Fruit fly (Drosophila melanogaster): ENCODE results near the gene LeuRS.

LeuRS gene

DNA sequence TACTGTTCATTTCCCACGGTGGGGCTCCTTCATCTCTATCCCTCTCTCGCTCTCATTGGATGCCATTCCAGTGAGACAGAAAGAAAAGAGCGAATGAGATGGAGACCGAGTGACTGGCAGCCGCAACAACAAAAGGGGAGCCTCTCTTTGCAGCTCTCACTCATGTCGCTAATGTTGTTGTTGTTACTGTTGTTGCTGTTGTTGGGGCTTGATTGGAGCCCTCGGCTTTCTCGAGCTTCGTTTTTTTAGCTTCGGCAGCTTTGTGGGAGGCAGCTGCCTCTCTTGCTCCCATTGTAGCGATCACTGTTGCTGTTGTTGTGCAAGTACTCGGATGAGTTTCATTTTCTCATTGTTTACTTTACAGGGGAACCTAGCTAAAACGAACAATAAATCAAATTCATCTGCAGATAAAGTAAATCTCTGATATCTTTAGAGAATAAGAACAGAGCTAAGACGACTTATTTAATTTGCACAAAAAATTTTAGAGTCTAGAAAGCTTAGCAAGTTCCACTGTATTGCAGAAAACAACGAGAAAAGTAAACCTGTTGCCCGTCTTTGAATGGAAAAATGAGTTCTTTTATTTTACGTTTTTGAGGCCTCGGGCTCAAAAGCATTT, 19.9 kb upstream of the LeuRS start (continued):
- TF ChIP-seq B-H2 (GFP tag; optimal IDR thresholded peaks at IDR 0.05), result no peak
- TF ChIP-seq lbe (GFP tag; optimal IDR thresholded peaks at IDR 0.05), result peak; percentile 55
- peak; percentile 37; the same call in 1 of the 3 replicates for TF ChIP-seq CG3726 (GFP tag; IDR thresholded peaks at IDR 0.05)
- no peak for TF ChIP-seq CG11398 (GFP tag; optimal IDR thresholded peaks at IDR 0.05)
- TF ChIP-seq disco-r (GFP tag; optimal IDR thresholded peaks at IDR 0.05), result no peak
- TF ChIP-seq CG2199 (GFP tag; IDR thresholded peaks at IDR 0.05), result 0 out of 3 replicates have a peak, but pooled peaks have one; percentile 56
- no peak; the same call in 1 of the 2 replicates for TF ChIP-seq CG11696 (GFP tag; IDR thresholded peaks at IDR 0.05)
- no peak for TF ChIP-seq al (GFP tag; IDR thresholded peaks at IDR 0.05)
- peak; percentile 39 for TF ChIP-seq CG12236 (GFP tag; optimal IDR thresholded peaks at IDR 0.05)
- TF ChIP-seq otp (GFP tag; IDR thresholded peaks at IDR 0.05), result 0 out of 3 replicates have a peak, but pooled peaks have one; percentile 43
- TF ChIP-seq CG4328 (GFP tag; optimal IDR thresholded peaks at IDR 0.05), result no peak
- TF ChIP-seq dmrt99B (tag; optimal IDR thresholded peaks at IDR 0.05), result peak; percentile 77
- no peak for TF ChIP-seq Neu2 (GFP tag; optimal IDR thresholded peaks at IDR 0.05; ENCODE audit: borderline replicate concordance)
- no peak for TF ChIP-seq CG15479 (GFP tag; optimal IDR thresholded peaks at IDR 0.05)
- no peak for TF ChIP-seq Scr (GFP tag; IDR thresholded peaks at IDR 0.05; ENCODE audit: partially characterized antibody)
- no peak; the same call in 2 of the 3 replicates for TF ChIP-seq tgo (GFP tag; IDR thresholded peaks at IDR 0.05)
- no peak for TF ChIP-seq pan (optimal IDR thresholded peaks at IDR 0.05)
- peak in 1 of 2 experiments; percentile 58 for TF ChIP-seq pan (GFP tag; optimal IDR thresholded peaks at IDR 0.05 in 1 of 2, IDR thresholded peaks at IDR 0.05 in 1 of 2)
- peak; percentile 64 for TF ChIP-seq phol (tag; optimal IDR thresholded peaks at IDR 0.05)
- TF ChIP-seq amos (GFP tag; IDR thresholded peaks at IDR 0.05; ENCODE audit: partially characterized antibody), result no peak
- no peak for TF ChIP-seq Meics (GFP tag; optimal IDR thresholded peaks at IDR 0.05)
- TF ChIP-seq crp (GFP tag; optimal IDR thresholded peaks at IDR 0.05), result no peak
- TF ChIP-seq Tbp (GFP tag; optimal IDR thresholded peaks at IDR 0.05), result no peak
- TF ChIP-seq lola (GFP tag; optimal IDR thresholded peaks at IDR 0.05), result peak in 1 of 3 experiments; percentile 47
- TF ChIP-seq CG8290 (GFP tag; optimal IDR thresholded peaks at IDR 0.05), result no peak
- TF ChIP-seq CG8290 (tag; optimal IDR thresholded peaks at IDR 0.05), result no peak
- TF ChIP-seq Xrp1 (GFP tag; IDR thresholded peaks at IDR 0.05), result peak; percentile 74
- no peak for TF ChIP-seq Atf3 (GFP tag; optimal IDR thresholded peaks at IDR 0.05)
- TF ChIP-seq CG5245 (GFP tag; optimal IDR thresholded peaks at IDR 0.05), result peak; percentile 29
- no peak for TF ChIP-seq bbx (GFP tag; IDR thresholded peaks at IDR 0.05; ENCODE audit: partially characterized antibody)
- TF ChIP-seq chm (GFP tag; IDR thresholded peaks at IDR 0.05), result no peak; the same call in 1 of the 2 replicates
- TF ChIP-seq pita (GFP tag; optimal IDR thresholded peaks at IDR 0.05), result no peak
- no peak for TF ChIP-seq lov (optimal IDR thresholded peaks at IDR 0.05)
- peak; percentile 83; the same call in 2 of the 3 replicates for TF ChIP-seq lov (GFP tag; IDR thresholded peaks at IDR 0.05)
- TF ChIP-seq cwo (GFP tag; optimal IDR thresholded peaks at IDR 0.05), result no peak
- no peak; the same call in 2 of the 3 replicates for TF ChIP-seq B-H1 (GFP tag; IDR thresholded peaks at IDR 0.05)

DNA sequence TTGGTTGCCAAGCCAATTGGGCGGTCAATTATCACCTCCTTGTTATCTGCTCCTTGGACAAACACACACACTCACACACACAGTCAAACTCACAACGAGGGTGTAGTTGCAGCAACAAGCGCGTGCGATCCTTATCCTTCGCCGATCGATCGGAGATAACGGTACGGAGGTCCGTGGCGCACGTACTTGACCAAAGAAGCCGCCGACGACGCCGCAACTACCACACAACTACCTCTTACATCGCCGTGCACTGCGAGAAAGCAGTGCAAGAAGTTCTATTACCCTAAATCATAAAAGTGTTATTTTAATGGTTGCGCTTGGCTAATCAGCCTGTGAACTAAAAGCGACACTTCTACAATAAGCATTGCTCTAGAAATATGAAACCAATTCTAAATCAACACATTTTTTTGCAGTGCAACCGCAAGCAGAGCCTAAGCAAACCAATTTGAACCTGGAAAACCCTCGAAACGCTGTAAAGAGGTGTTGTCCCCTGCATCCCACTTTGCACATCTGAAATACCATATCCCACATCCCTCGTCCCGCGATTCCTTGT, 18.6 kb upstream of the LeuRS start:
- no peak for TF ChIP-seq CG6175 (GFP tag; IDR thresholded peaks at IDR 0.05)
- no peak for TF ChIP-seq MTF-1 (GFP tag; optimal IDR thresholded peaks at IDR 0.05; ENCODE audit: borderline replicate concordance)
- TF ChIP-seq gcm2 (GFP tag; optimal IDR thresholded peaks at IDR 0.05), result no peak
- no peak for TF ChIP-seq CG4282 (GFP tag; optimal IDR thresholded peaks at IDR 0.05)
- peak; percentile 43 for TF ChIP-seq Mes4 (GFP tag; optimal IDR thresholded peaks at IDR 0.05)
- TF ChIP-seq org-1 (GFP tag; optimal IDR thresholded peaks at IDR 0.05), result peak; percentile 24
- TF ChIP-seq CG8478 (optimal IDR thresholded peaks at IDR 0.05), result no peak
- TF ChIP-seq lbe (GFP tag; optimal IDR thresholded peaks at IDR 0.05), result no peak
- no peak for TF ChIP-seq CG15269 (tag; optimal IDR thresholded peaks at IDR 0.05)
- no peak for TF ChIP-seq psq (GFP tag; optimal IDR thresholded peaks at IDR 0.05)
- peak; percentile 61 for TF ChIP-seq en (GFP tag; optimal IDR thresholded peaks at IDR 0.05)
- TF ChIP-seq CG16813 (GFP tag; IDR thresholded peaks at IDR 0.05; ENCODE audit: partially characterized antibody), result no peak
- TF ChIP-seq crp (GFP tag; optimal IDR thresholded peaks at IDR 0.05), result no peak
- no peak for TF ChIP-seq CG4854 (GFP tag; optimal IDR thresholded peaks at IDR 0.05)
- no peak for TF ChIP-seq scrt (GFP tag; optimal IDR thresholded peaks at IDR 0.05)
- no peak for TF ChIP-seq hkb (optimal IDR thresholded peaks at IDR 0.05)
- 0 out of 2 replicates have a peak, but pooled peaks have one; percentile 12 for TF ChIP-seq hkb (GFP tag; IDR thresholded peaks at IDR 0.05)
- no peak for TF ChIP-seq Hey (tag; optimal IDR thresholded peaks at IDR 0.05)
